Worm (Caenorhabditis elegans): Measurements from ENCODE around the gene Y43E12A.3.
"Not testable (repeated sequence)": the region's sequence is repeated elsewhere in the genome, so short reads cannot be mapped to it uniquely, and the experiment has no call there.

The Y43E12A.3 gene

ce11 chrIV:10954955-10955354 lies 32.7 kb upstream of the Y43E12A.3 start, which contains the start of gene Y69E1A.4:
Y69E1A.4 (plus strand) TSS chrIV:10955255.
- not testable (repeated sequence) for TF ChIP-seq sma-9 (GFP tag; optimal IDR thresholded peaks at IDR 0.05); sma-9 (tag; optimal IDR thresholded peaks at IDR 0.05); lin-13 (GFP tag; optimal IDR thresholded peaks at IDR 0.05); nhr-237 (tag; optimal IDR thresholded peaks at IDR 0.05)

ce11 chrIV:10957583-10958229 lies 30.0 kb upstream of the Y43E12A.3 start, which contains the start of gene Y69E1A.5:
Y69E1A.5 (minus strand) TSS chrIV:10957655.
- no peak for TF ChIP-seq nhr-77 (tag; optimal IDR thresholded peaks at IDR 0.05)
- TF ChIP-seq ceh-16 (tag; optimal IDR thresholded peaks at IDR 0.05): no peak
- peak; percentile 59 for TF ChIP-seq F13H6.1 (tag; optimal IDR thresholded peaks at IDR 0.05)
- no peak for TF ChIP-seq ama-1 (optimal IDR thresholded peaks at IDR 0.05)
- TF ChIP-seq ZK546.5 (tag; optimal IDR thresholded peaks at IDR 0.05): no peak
- TF ChIP-seq unc-55 (GFP tag; optimal IDR thresholded peaks at IDR 0.05): no peak
- no peak for TF ChIP-seq ztf-4 (tag; optimal IDR thresholded peaks at IDR 0.05)
- TF ChIP-seq aly-2 (tag; optimal IDR thresholded peaks at IDR 0.05): no peak
- no peak for TF ChIP-seq R02D3.7 (tag; optimal IDR thresholded peaks at IDR 0.05)
- TF ChIP-seq mdl-1 (tag; optimal IDR thresholded peaks at IDR 0.05): no peak
- no peak for TF ChIP-seq nhr-6 (tag; optimal IDR thresholded peaks at IDR 0.05)
- no peak for TF ChIP-seq nhr-21 (tag; optimal IDR thresholded peaks at IDR 0.05)
- no peak for TF ChIP-seq sma-3 (GFP tag; optimal IDR thresholded peaks at IDR 0.05)
- no peak for TF ChIP-seq Y55F3AM.14 (GFP tag; optimal IDR thresholded peaks at IDR 0.05)
- TF ChIP-seq lin-13 (GFP tag; optimal IDR thresholded peaks at IDR 0.05): no peak
- TF ChIP-seq nhr-23 (tag; optimal IDR thresholded peaks at IDR 0.05): no peak
- peak; percentile 45 for TF ChIP-seq sma-9 (GFP tag; optimal IDR thresholded peaks at IDR 0.05)
- TF ChIP-seq sma-9 (tag; optimal IDR thresholded peaks at IDR 0.05): no peak

ce11 chrIV:10958230-10958588 lies 29.5 kb upstream of the Y43E12A.3 start, which contains the start of gene sri-19:
sri-19 (plus strand) TSS chrIV:10958372.
- TF ChIP-seq ZK546.5 (tag; optimal IDR thresholded peaks at IDR 0.05) (no peak), sem-4 (tag; optimal IDR thresholded peaks at IDR 0.05) (no peak), lin-11 (tag; optimal IDR thresholded peaks at IDR 0.05) (no peak), nhr-25 (tag; optimal IDR thresholded peaks at IDR 0.05) (no peak), nhr-237 (tag; optimal IDR thresholded peaks at IDR 0.05) (no peak), aly-2 (tag; optimal IDR thresholded peaks at IDR 0.05) (no peak), nhr-12 (tag; optimal IDR thresholded peaks at IDR 0.05) (no peak), snpc-4 (tag; optimal IDR thresholded peaks at IDR 0.05) (no peak), elt-1 (tag; optimal IDR thresholded peaks at IDR 0.05) (no peak), unc-39 (tag; optimal IDR thresholded peaks at IDR 0.05) (no peak)

- TF ChIP-seq fos-1 (tag; optimal IDR thresholded peaks at IDR 0.05) (peak; percentile 33), peb-1 (tag; optimal IDR thresholded peaks at IDR 0.05) (no peak), mbf-1 (tag; optimal IDR thresholded peaks at IDR 0.05) (no peak), F13H6.1 (tag; optimal IDR thresholded peaks at IDR 0.05) (no peak), C34F6.9 (tag; optimal IDR thresholded peaks at IDR 0.05) (no peak), sma-9 (GFP tag; optimal IDR thresholded peaks at IDR 0.05) (peak; percentile 82), sma-9 (tag; optimal IDR thresholded peaks at IDR 0.05) (no peak), ztf-1 (GFP tag; conservative IDR thresholded peaks at IDR 0.05) (no peak)
Measured at ce11 chrIV:10964688-10965087, 23.0 kb upstream of the Y43E12A.3 start.

- no peak for TF ChIP-seq elt-1 (tag; optimal IDR thresholded peaks at IDR 0.05)
- TF ChIP-seq nhr-23 (tag; optimal IDR thresholded peaks at IDR 0.05): no peak
- TF ChIP-seq ztf-11 (tag; optimal IDR thresholded peaks at IDR 0.05): no peak
- no peak for TF ChIP-seq ZK546.5 (tag; optimal IDR thresholded peaks at IDR 0.05)
- no peak for TF ChIP-seq ztf-1 (GFP tag; conservative IDR thresholded peaks at IDR 0.05)
- no peak for TF ChIP-seq lin-39 (tag; optimal IDR thresholded peaks at IDR 0.05)
- TF ChIP-seq nhr-21 (tag; optimal IDR thresholded peaks at IDR 0.05): no peak
- no peak for TF ChIP-seq ceh-16 (tag; optimal IDR thresholded peaks at IDR 0.05)
- TF ChIP-seq skn-1 (tag; optimal IDR thresholded peaks at IDR 0.05): no peak
- no peak for TF ChIP-seq lsy-2 (tag; optimal IDR thresholded peaks at IDR 0.05)
- TF ChIP-seq mab-5 (tag; optimal IDR thresholded peaks at IDR 0.05): no peak
- TF ChIP-seq fos-1 (tag; optimal IDR thresholded peaks at IDR 0.05): no peak
- no peak for TF ChIP-seq nhr-11 (tag; optimal IDR thresholded peaks at IDR 0.05)
- TF ChIP-seq ceh-82 (tag; optimal IDR thresholded peaks at IDR 0.05): no peak
- TF ChIP-seq ama-1 (optimal IDR thresholded peaks at IDR 0.05): no peak
- TF ChIP-seq unc-39 (tag; optimal IDR thresholded peaks at IDR 0.05): no peak
- no peak for TF ChIP-seq nhr-237 (tag; optimal IDR thresholded peaks at IDR 0.05)
Measured at ce11 chrIV:10966359-10966758, 21.3 kb upstream of the Y43E12A.3 start, which contains the start of the genes aqp-3 and Y69E1A.8. aqp-3 (minus strand) TSS chrIV:10966459. Y69E1A.8 (plus strand) TSS chrIV:10966604.
